Worm (Caenorhabditis elegans) whole organism, L4 larva: Measurements from ENCODE around the gene peb-1.

Experiments used
- F26F4.8 ChIP-seq: fragments of 200-800 bp; sonication (Bioruptor generic); conservative IDR thresholded peaks from 2 replicates; pipeline ENCODE4 v1.3.6; 2022; ENCODE audit warnings: missing genetic modification characterization, missing compliant biosample characterization
- ZK546.5 ChIP-seq, 2 experiments: sonication (generic microtip); optimal IDR thresholded peaks; 2 replicates each; lab custom pipeline; 2017; ENCODE audit warnings: missing biosample characterization in 2 of 2, missing genetic modification characterization in 2 of 2
- ama-1 ChIP-seq: fragments of 150-350 bp; optimal IDR thresholded peaks from 2 replicates; lab custom pipeline; 2014; ENCODE audit warnings: inconsistent platforms, mixed read lengths
- ceh-20 ChIP-seq: fragments of 200-800 bp; sonication (Bioruptor generic); IDR thresholded peaks from 2 replicates; pipeline ENCODE4 v1.3.6; 2022; ENCODE audit warnings: missing genetic modification reagents, missing genetic modification characterization, missing compliant biosample characterization
- ceh-44 ChIP-seq: fragments of 200-800 bp; sonication (Bioruptor generic); IDR thresholded peaks from 2 replicates; pipeline ENCODE4 v1.3.6; 2022; ENCODE audit warnings: missing genetic modification reagents, missing genetic modification characterization, missing compliant biosample characterization
- ces-1 ChIP-seq: fragments of 150-350 bp; sonication (generic microtip); optimal IDR thresholded peaks from 4 replicates; lab custom pipeline; 2014; ENCODE audit warnings: missing biosample characterization, missing genetic modification reagents, missing genetic modification characterization
- fos-1 ChIP-seq: fragments of 150-350 bp; optimal IDR thresholded peaks from 2 replicates; lab custom pipeline; 2014; ENCODE audit warnings: missing biosample characterization, missing genetic modification characterization
- lin-13 ChIP-seq: fragments of 150-350 bp; optimal IDR thresholded peaks from 2 replicates; lab custom pipeline; 2014; ENCODE audit warnings: missing biosample characterization, missing genetic modification reagents, missing genetic modification characterization
- lsy-2 ChIP-seq, 2 experiments: fragments of 150-350 bp in 1 of 2; sonication (generic microtip) in 1 of 2; optimal IDR thresholded peaks; 2 replicates each; lab custom pipeline; 2014 to 2017; ENCODE audit warnings: missing biosample characterization in 2 of 2, missing genetic modification characterization in 2 of 2
- nhr-10 ChIP-seq: fragments of 150-350 bp; optimal IDR thresholded peaks from 2 replicates; lab custom pipeline; 2014; ENCODE audit warnings: missing biosample characterization, missing genetic modification characterization
- nhr-76 ChIP-seq: fragments of 150-350 bp; optimal IDR thresholded peaks from 2 replicates; lab custom pipeline; 2014; ENCODE audit warnings: missing biosample characterization, missing genetic modification characterization

DNA sequence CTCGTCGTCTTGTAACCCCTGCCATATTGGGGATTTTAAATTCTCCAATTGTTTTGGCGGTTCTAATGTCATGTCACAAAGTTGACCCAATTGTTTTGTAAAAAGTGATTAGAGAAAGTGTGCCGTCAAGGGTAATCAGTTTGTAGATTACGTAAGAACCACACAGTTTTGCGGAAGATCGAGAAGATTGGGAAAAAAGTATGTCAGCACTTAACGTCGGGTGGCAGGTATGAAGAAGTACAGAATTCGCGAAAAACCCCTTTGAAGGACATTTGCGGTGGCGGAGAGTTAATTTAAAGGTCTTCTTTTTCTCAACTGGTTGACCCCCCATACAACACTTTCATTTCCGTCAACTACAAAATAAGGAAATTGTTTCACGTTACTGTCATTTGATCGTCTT lies 2.5 kb upstream of the peb-1 start:
- no peak for TF ChIP-seq lin-13 (GFP tag; lab: Kevin White, UChicago)
- TF ChIP-seq ama-1 (lab: Kevin White, UChicago): no peak
- TF ChIP-seq nhr-76 (tag; lab: Kevin White, UChicago): no peak
- TF ChIP-seq ceh-20: no peak
- no peak for TF ChIP-seq ceh-44 (GFP tag; lab: Robert Waterston, UW)
- no peak for TF ChIP-seq ces-1 (GFP tag; lab: Kevin White, UChicago)
- no peak for TF ChIP-seq lsy-2 (tag; optimal IDR thresholded peaks at IDR 0.05; lab: Kevin White, UChicago)
- no peak for TF ChIP-seq nhr-10 (tag; lab: Kevin White, UChicago)
- TF ChIP-seq ZK546.5 (tag; optimal IDR thresholded peaks at IDR 0.05; lab: Kevin White, UChicago): no peak
- no peak for TF ChIP-seq fos-1 (tag; lab: Kevin White, UChicago)
- TF ChIP-seq F26F4.8 (GFP tag; lab: Robert Waterston, UW): no peak
